Worm (Caenorhabditis elegans) whole organism, L2 larva: Measurements from ENCODE around the gene lys-8.
A peak's percentile ranks its signal among the peaks of the same experiment; 100 is the strongest.

Experiments
- C34F6.9 ChIP-seq: fragments of 150-350 bp; optimal IDR thresholded peaks from 2 replicates; lab custom pipeline; 2014; ENCODE audit warnings: missing biosample characterization, missing genetic modification characterization
- F13H6.1 ChIP-seq: sonication (generic microtip); optimal IDR thresholded peaks from 2 replicates; lab custom pipeline; 2016; ENCODE audit warnings: missing genetic modification characterization, missing compliant biosample characterization
- Y55F3AM.14 ChIP-seq: fragments of 200-800 bp; sonication (Bioruptor generic); optimal IDR thresholded peaks from 2 replicates; lab custom pipeline; 2018; ENCODE audit warnings: mild to moderate bottlenecking, missing genetic modification characterization, missing compliant biosample characterization
- alr-1 ChIP-seq: fragments of 150-350 bp; optimal IDR thresholded peaks from 2 replicates; lab custom pipeline; 2014; ENCODE audit warnings: missing biosample characterization, missing genetic modification characterization
- aly-2 ChIP-seq: fragments of 150-350 bp; optimal IDR thresholded peaks from 2 replicates; lab custom pipeline; 2014; ENCODE audit warnings: missing biosample characterization, missing genetic modification characterization
- blmp-1 ChIP-seq: sonication (generic microtip); optimal IDR thresholded peaks from 2 replicates; lab custom pipeline; 2017; ENCODE audit warnings: missing genetic modification characterization, mild to moderate bottlenecking, missing compliant biosample characterization, antibody characterized with exemption, moderate library complexity; ENCODE audit not compliant: insufficient read depth
- ceh-16 ChIP-seq: fragments of 150-350 bp; optimal IDR thresholded peaks from 2 replicates; lab custom pipeline; 2014; ENCODE audit warnings: missing biosample characterization, missing genetic modification characterization
- ceh-82 ChIP-seq: fragments of 150-350 bp; optimal IDR thresholded peaks from 2 replicates; lab custom pipeline; 2014; ENCODE audit warnings: missing biosample characterization, missing genetic modification characterization
- crh-2 ChIP-seq: sonication (generic microtip); optimal IDR thresholded peaks from 2 replicates; lab custom pipeline; 2017; ENCODE audit warnings: missing biosample characterization, missing genetic modification characterization
- egl-27 ChIP-seq: sonication (generic microtip); optimal IDR thresholded peaks from 3 replicates; lab custom pipeline; 2017; ENCODE audit warnings: missing biosample characterization, missing genetic modification reagents, missing genetic modification characterization
- fos-1 ChIP-seq: fragments of 150-350 bp; optimal IDR thresholded peaks from 2 replicates; lab custom pipeline; 2014; ENCODE audit warnings: missing biosample characterization, missing genetic modification characterization
- gmeb-1 ChIP-seq: fragments of 150-350 bp; optimal IDR thresholded peaks from 2 replicates; lab custom pipeline; 2014; ENCODE audit warnings: missing biosample characterization, missing genetic modification characterization
- lin-11 ChIP-seq: fragments of 150-350 bp; sonication (generic microtip); optimal IDR thresholded peaks from 2 replicates; lab custom pipeline; 2014; ENCODE audit warnings: missing biosample characterization, missing genetic modification characterization, inconsistent platforms, mixed read lengths
- lsy-2 ChIP-seq, 2 experiments: fragments of 150-350 bp in 1 of 2; sonication (generic microtip) in 1 of 2; optimal IDR thresholded peaks; 2 replicates each; lab custom pipeline; 2014 to 2017; ENCODE audit warnings: missing biosample characterization in 2 of 2, missing genetic modification characterization in 2 of 2
- mdl-1 ChIP-seq, 2 experiments: fragments of 150-350 bp in 1 of 2; sonication (generic microtip) in 1 of 2; optimal IDR thresholded peaks; 2 replicates each; lab custom pipeline; 2017; ENCODE audit warnings: missing biosample characterization in 2 of 2, missing genetic modification characterization in 2 of 2
- nhr-10 ChIP-seq: sonication (generic microtip); optimal IDR thresholded peaks from 2 replicates; lab custom pipeline; 2017; ENCODE audit warnings: missing biosample characterization, missing genetic modification characterization
- nhr-11 ChIP-seq: fragments of 150-350 bp; optimal IDR thresholded peaks from 2 replicates; lab custom pipeline; 2014; ENCODE audit warnings: missing biosample characterization, missing genetic modification characterization
- nhr-12 ChIP-seq: fragments of 150-350 bp; optimal IDR thresholded peaks from 2 replicates; lab custom pipeline; 2014; ENCODE audit warnings: missing biosample characterization, missing genetic modification characterization
- nhr-129 ChIP-seq: fragments of 150-350 bp; optimal IDR thresholded peaks from 2 replicates; lab custom pipeline; 2014; ENCODE audit warnings: missing biosample characterization, missing genetic modification characterization
- nhr-21 ChIP-seq: fragments of 150-350 bp; optimal IDR thresholded peaks from 2 replicates; lab custom pipeline; 2014; ENCODE audit warnings: missing biosample characterization, missing genetic modification characterization
- nhr-237 ChIP-seq: fragments of 150-350 bp; optimal IDR thresholded peaks from 2 replicates; lab custom pipeline; 2014; ENCODE audit warnings: missing biosample characterization, missing genetic modification characterization
- nhr-25 ChIP-seq: fragments of 150-350 bp; sonication (generic microtip); optimal IDR thresholded peaks from 3 replicates; lab custom pipeline; 2014; ENCODE audit warnings: missing biosample characterization, missing genetic modification characterization
- nhr-6 ChIP-seq: fragments of 150-350 bp; optimal IDR thresholded peaks from 2 replicates; lab custom pipeline; 2014; ENCODE audit warnings: missing biosample characterization, missing genetic modification characterization
- nhr-77 ChIP-seq: fragments of 150-350 bp; optimal IDR thresholded peaks from 2 replicates; lab custom pipeline; 2014; ENCODE audit warnings: missing biosample characterization, missing genetic modification characterization
- peb-1 ChIP-seq: fragments of 150-350 bp; optimal IDR thresholded peaks from 2 replicates; lab custom pipeline; 2014; ENCODE audit warnings: missing biosample characterization, missing genetic modification characterization
- sem-4 ChIP-seq: fragments of 150-350 bp; optimal IDR thresholded peaks from 2 replicates; lab custom pipeline; 2014; ENCODE audit warnings: missing biosample characterization, missing genetic modification reagents, missing genetic modification characterization
- skn-1 ChIP-seq: sonication (generic microtip); optimal IDR thresholded peaks from 2 replicates; lab custom pipeline; 2017; ENCODE audit warnings: missing biosample characterization, missing genetic modification characterization
- sma-3 ChIP-seq: sonication (generic microtip); optimal IDR thresholded peaks from 2 replicates; lab custom pipeline; 2016; ENCODE audit warnings: missing genetic modification reagents, missing genetic modification characterization, missing compliant biosample characterization
- sma-9 ChIP-seq, 2 experiments: fragments of 150-350 bp in 1 of 2; sonication (generic microtip) in 1 of 2; optimal IDR thresholded peaks; 2 replicates each; lab custom pipeline; 2014 to 2016; ENCODE audit warnings: missing genetic modification characterization in 2 of 2, mild to moderate bottlenecking in 1 of 2, missing biosample characterization in 1 of 2, missing compliant biosample characterization in 1 of 2, missing genetic modification reagents in 1 of 2, moderate library complexity in 1 of 2
- snpc-4 ChIP-seq: fragments of 150-350 bp; optimal IDR thresholded peaks from 2 replicates; lab custom pipeline; 2014; ENCODE audit warnings: missing biosample characterization, missing genetic modification characterization
- unc-39 ChIP-seq: fragments of 150-350 bp; optimal IDR thresholded peaks from 2 replicates; lab custom pipeline; 2014; ENCODE audit warnings: missing biosample characterization, missing genetic modification characterization
- unc-62 ChIP-seq: fragments of 150-350 bp; optimal IDR thresholded peaks from 2 replicates; lab custom pipeline; 2014; ENCODE audit warnings: missing biosample characterization, missing genetic modification reagents, missing genetic modification characterization
- ztf-1 ChIP-seq: fragments of 200-800 bp; sonication (Bioruptor generic); conservative IDR thresholded peaks from 2 replicates; pipeline ENCODE4 v1.3.6; 2022; ENCODE audit warnings: missing genetic modification characterization, missing compliant biosample characterization
- ztf-11 ChIP-seq: sonication (generic microtip); optimal IDR thresholded peaks from 2 replicates; lab custom pipeline; 2017; ENCODE audit warnings: missing biosample characterization, missing genetic modification characterization

Gene lys-8

DNA sequence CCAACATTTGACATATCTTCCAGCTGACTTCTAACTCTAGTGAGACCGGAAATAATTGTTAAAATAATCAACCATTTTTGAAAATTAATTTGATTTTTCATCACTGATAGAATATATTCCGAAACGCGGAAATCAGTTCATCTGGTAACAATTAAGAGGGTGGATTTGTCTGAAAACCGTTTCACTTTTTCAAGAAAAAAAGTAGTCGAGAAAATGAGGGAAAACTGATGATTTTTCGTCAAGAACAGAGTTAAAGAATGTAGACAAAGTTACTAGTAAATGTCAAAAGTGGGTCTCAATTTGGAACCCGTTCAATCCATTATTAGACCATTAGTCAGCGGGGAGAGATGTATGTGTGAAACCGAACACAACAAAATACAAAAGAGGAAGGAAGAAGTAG, 17.2 kb downstream of the lys-8 start, which contains the start of gene C17G10.6:
C17G10.6 (minus strand) TSS at position 101 of the 400 bp plus-strand sequence.
- TF ChIP-seq nhr-77 (tag; lab: Kevin White, UChicago) (no peak), ceh-16 (tag; lab: Kevin White, UChicago) (no peak), lin-11 (tag; lab: Kevin White, UChicago) (no peak), nhr-6 (tag; lab: Kevin White, UChicago) (no peak), sma-9 (GFP tag; optimal IDR thresholded peaks at IDR 0.05; lab: Kevin White, UChicago) (no peak), sma-9 (tag; optimal IDR thresholded peaks at IDR 0.05; lab: Kevin White, UChicago) (no peak), alr-1 (tag; lab: Kevin White, UChicago) (no peak)
- TF ChIP-seq, all 48 proteins: peak for 0

ce11 chrII:5604441-5604840, 18.5 kb downstream of the lys-8 start:
- no peak for TF ChIP-seq nhr-237
- no peak for TF ChIP-seq ztf-1 (GFP tag; lab: Robert Waterston, UW)
- TF ChIP-seq sma-9 (GFP tag; optimal IDR thresholded peaks at IDR 0.05; lab: Kevin White, UChicago): no peak
- TF ChIP-seq sma-9 (tag; optimal IDR thresholded peaks at IDR 0.05; lab: Kevin White, UChicago): no peak
- TF ChIP-seq sem-4 (tag; lab: Kevin White, UChicago): no peak
- TF ChIP-seq, all 48 proteins: peak for 0

ce11 chrII:5605538-5605945, 19.6 kb downstream of the lys-8 start:
- peak; percentile 72 for TF ChIP-seq blmp-1
- peak; percentile 10 for TF ChIP-seq F13H6.1 (tag; lab: Kevin White, UChicago)
- peak; percentile 97 for TF ChIP-seq sma-9 (GFP tag; optimal IDR thresholded peaks at IDR 0.05; lab: Kevin White, UChicago)
- TF ChIP-seq sma-9 (tag; optimal IDR thresholded peaks at IDR 0.05; lab: Kevin White, UChicago): peak; percentile 63
- TF ChIP-seq mdl-1 (tag; optimal IDR thresholded peaks at IDR 0.05; lab: Kevin White, UChicago): peak; percentile 39 to 59
- peak; percentile 86 for TF ChIP-seq fos-1 (tag; lab: Kevin White, UChicago)
- no peak for TF ChIP-seq peb-1 (tag; lab: Kevin White, UChicago)
- TF ChIP-seq ceh-16 (tag; lab: Kevin White, UChicago): peak; percentile 20
- TF ChIP-seq sma-3 (GFP tag; lab: Kevin White, UChicago): peak; percentile 92
- TF ChIP-seq aly-2 (tag; lab: Kevin White, UChicago): no peak
- TF ChIP-seq ceh-82 (tag; lab: Kevin White, UChicago): no peak
- peak; percentile 37 for TF ChIP-seq nhr-6 (tag; lab: Kevin White, UChicago)
- peak; percentile 67 for TF ChIP-seq crh-2 (tag; lab: Kevin White, UChicago)
- peak; percentile 64 for TF ChIP-seq sem-4 (tag; lab: Kevin White, UChicago)
- peak in 1 of 2 experiments; percentile 51 for TF ChIP-seq lsy-2 (tag; optimal IDR thresholded peaks at IDR 0.05; lab: Kevin White, UChicago)
- peak; percentile 61 for TF ChIP-seq gmeb-1 (tag; lab: Kevin White, UChicago)
- TF ChIP-seq C34F6.9 (tag; lab: Kevin White, UChicago): peak; percentile 56
- TF ChIP-seq egl-27 (tag; lab: Kevin White, UChicago): peak; percentile 82
- no peak for TF ChIP-seq unc-62 (GFP tag; lab: Kevin White, UChicago)
- TF ChIP-seq nhr-25 (tag; lab: Kevin White, UChicago): peak; percentile 92
- peak; percentile 79 for TF ChIP-seq nhr-129
- peak; percentile 6 for TF ChIP-seq Y55F3AM.14 (GFP tag; lab: Kevin White, UChicago)
- no peak for TF ChIP-seq skn-1 (tag; lab: Kevin White, UChicago)
- TF ChIP-seq nhr-10 (tag; lab: Kevin White, UChicago): no peak
- TF ChIP-seq nhr-21: peak; percentile 92

- TF ChIP-seq unc-39 (tag; lab: Kevin White, UChicago): no peak
- TF ChIP-seq blmp-1: no peak
- TF ChIP-seq nhr-12 (tag; lab: Kevin White, UChicago): no peak
- no peak for TF ChIP-seq lsy-2 (tag; optimal IDR thresholded peaks at IDR 0.05; lab: Kevin White, UChicago)
- no peak for TF ChIP-seq snpc-4 (tag; lab: Kevin White, UChicago)
- no peak for TF ChIP-seq nhr-11 (tag; lab: Kevin White, UChicago)
- no peak for TF ChIP-seq alr-1 (tag; lab: Kevin White, UChicago)
- no peak for TF ChIP-seq ztf-11 (tag; lab: Kevin White, UChicago)
- TF ChIP-seq nhr-237: no peak
- TF ChIP-seq fos-1 (tag; lab: Kevin White, UChicago): no peak
- no peak for TF ChIP-seq nhr-21
- no peak for TF ChIP-seq sma-3 (GFP tag; lab: Kevin White, UChicago)
- no peak for TF ChIP-seq egl-27 (tag; lab: Kevin White, UChicago)
- no peak for TF ChIP-seq Y55F3AM.14 (GFP tag; lab: Kevin White, UChicago)
- no peak for TF ChIP-seq lin-11 (tag; lab: Kevin White, UChicago)
Observed at ce11 chrII:5607756-5608155, 21.8 kb downstream of the lys-8 start, which contains the start of gene C17G10.7. Gene C17G10.7 (minus strand): TSS chrII:5607856.
